Worm (Caenorhabditis elegans): ENCODE results near the gene parg-1.

DNA sequence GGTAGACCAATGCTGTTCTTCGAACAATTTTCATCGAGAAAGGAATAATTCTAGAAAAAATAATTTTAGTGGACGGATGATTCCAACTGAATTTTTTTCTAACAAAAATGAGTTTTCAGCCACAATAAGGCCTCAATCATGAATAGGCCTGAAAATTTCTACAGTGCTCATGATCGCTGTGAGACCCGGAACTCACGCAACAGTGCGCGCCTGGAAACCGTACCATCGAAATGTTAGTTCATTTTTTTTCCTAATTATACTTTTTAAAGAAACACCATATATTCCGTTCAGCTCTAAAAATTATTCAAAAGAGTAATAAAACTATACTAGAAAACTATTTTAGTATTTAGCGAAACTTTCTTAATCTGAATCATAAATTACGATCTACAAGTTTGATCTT lies 21.1 kb upstream of the parg-1 start:
- no peak for TF ChIP-seq sea-2 (GFP tag; IDR thresholded peaks at IDR 0.05)
- no peak for TF ChIP-seq gei-17 (GFP tag; optimal IDR thresholded peaks at IDR 0.05)
- no peak for TF ChIP-seq lsy-27 (tag; optimal IDR thresholded peaks at IDR 0.05; ENCODE audit: borderline replicate concordance, insufficient read depth)
- no peak for TF ChIP-seq fkh-3 (tag; optimal IDR thresholded peaks at IDR 0.05)
- TF ChIP-seq nfyb-1 (GFP tag; IDR thresholded peaks at IDR 0.05): no peak
- TF ChIP-seq ztf-22 (GFP tag; optimal IDR thresholded peaks at IDR 0.05): no peak
- no peak for TF ChIP-seq T26A5.8 (tag; optimal IDR thresholded peaks at IDR 0.05)
- TF ChIP-seq C06A6.2 (GFP tag; conservative IDR thresholded peaks at IDR 0.05): no peak
- no peak for TF ChIP-seq ceh-40 (GFP tag; IDR thresholded peaks at IDR 0.05)
- 0 out of 2 replicates have a peak, but pooled peaks have one; percentile 35 for TF ChIP-seq D2030.7 (GFP tag; IDR thresholded peaks at IDR 0.05)

All from whole organism, young adult.